Fruit fly (Drosophila melanogaster): ENCODE measurements around the gene Nufip.

Gene Nufip

dm6 chr3L:18789203-18790018 is 41.2 kb upstream of the Nufip start (continued):
- no peak for TF ChIP-seq Dip2 (GFP tag; IDR thresholded peaks at IDR 0.05)
- TF ChIP-seq dm (GFP tag; optimal IDR thresholded peaks at IDR 0.05) = no peak
- peak; percentile 82 for TF ChIP-seq cwo (GFP tag; optimal IDR thresholded peaks at IDR 0.05)
- peak; percentile 83 for TF ChIP-seq nau (GFP tag; optimal IDR thresholded peaks at IDR 0.05)
- peak; percentile 20 for TF ChIP-seq Fer2 (tag; optimal IDR thresholded peaks at IDR 0.05)
- TF ChIP-seq CTCF (GFP tag; optimal IDR thresholded peaks at IDR 0.05) = no peak
- TF ChIP-seq CG3065 (GFP tag; optimal IDR thresholded peaks at IDR 0.05) = no peak
- peak; percentile 65 for TF ChIP-seq CG17359 (tag; optimal IDR thresholded peaks at IDR 0.05)
- TF ChIP-seq Asciz (GFP tag; optimal IDR thresholded peaks at IDR 0.05) = peak; percentile 53
- TF ChIP-seq CG1832 (GFP tag; optimal IDR thresholded peaks at IDR 0.05) = peak; percentile 61
- peak; percentile 98 for TF ChIP-seq sd (tag; optimal IDR thresholded peaks at IDR 0.05)
- TF ChIP-seq Lpt (GFP tag; optimal IDR thresholded peaks at IDR 0.05) = no peak
- TF ChIP-seq CG8359 (GFP tag; optimal IDR thresholded peaks at IDR 0.05; ENCODE audit: borderline replicate concordance) = no peak
- peak; percentile 20; the same call in 1 of the 3 replicates for TF ChIP-seq sr (GFP tag; IDR thresholded peaks at IDR 0.05)
- TF ChIP-seq CG31388 (GFP tag; optimal IDR thresholded peaks at IDR 0.05) = no peak
- TF ChIP-seq Oaz (GFP tag; IDR thresholded peaks at IDR 0.05) = peak; percentile 33; the same call in 1 of the 2 replicates
- peak; percentile 14 for TF ChIP-seq CG10462 (GFP tag; optimal IDR thresholded peaks at IDR 0.05)
- peak; percentile 53 for TF ChIP-seq CG3838 (GFP tag; optimal IDR thresholded peaks at IDR 0.05)
- no peak for TF ChIP-seq CG30020 (tag; optimal IDR thresholded peaks at IDR 0.05)
- TF ChIP-seq trh (GFP tag; optimal IDR thresholded peaks at IDR 0.05) = no peak
- 0 out of 3 replicates have a peak, but pooled peaks have one; percentile 24 for TF ChIP-seq ken (GFP tag; IDR thresholded peaks at IDR 0.05)
- peak; percentile 70 for TF ChIP-seq CG1233 (GFP tag; optimal IDR thresholded peaks at IDR 0.05)
- TF ChIP-seq Fer3 (tag; optimal IDR thresholded peaks at IDR 0.05) = peak; percentile 67
- TF ChIP-seq Elba2 (GFP tag; optimal IDR thresholded peaks at IDR 0.05) = no peak
- no peak for TF ChIP-seq HmgD (GFP tag; optimal IDR thresholded peaks at IDR 0.05)
- no peak for TF ChIP-seq HLH4C (GFP tag; IDR thresholded peaks at IDR 0.05; ENCODE audit: partially characterized antibody)
- peak; percentile 76; the same call in 1 of the 2 replicates for TF ChIP-seq Awh (GFP tag; IDR thresholded peaks at IDR 0.05)
- peak; percentile 36 for TF ChIP-seq Bteb2 (GFP tag; optimal IDR thresholded peaks at IDR 0.05)
- TF ChIP-seq dan (GFP tag; IDR thresholded peaks at IDR 0.05) = no peak
- TF ChIP-seq nmo (GFP tag; optimal IDR thresholded peaks at IDR 0.05) = peak; percentile 4
- TF ChIP-seq CG2889 (GFP tag; IDR thresholded peaks at IDR 0.05) = no peak
- TF ChIP-seq CG18476 (GFP tag; optimal IDR thresholded peaks at IDR 0.05) = peak; percentile 34
- TF ChIP-seq CG10959 (GFP tag; IDR thresholded peaks at IDR 0.05) = no peak
- TF ChIP-seq CG4730 (GFP tag; IDR thresholded peaks at IDR 0.05) = no peak
- TF ChIP-seq unpg (GFP tag; optimal IDR thresholded peaks at IDR 0.05) = peak; percentile 24
- peak; percentile 27 for TF ChIP-seq CG4707 (GFP tag; optimal IDR thresholded peaks at IDR 0.05)
- no peak for TF ChIP-seq Sry-β (GFP tag; optimal IDR thresholded peaks at IDR 0.05)
- TF ChIP-seq CG10654 (GFP tag; optimal IDR thresholded peaks at IDR 0.05) = no peak
- TF ChIP-seq B-H2 (GFP tag; optimal IDR thresholded peaks at IDR 0.05) = peak; percentile 67
- TF ChIP-seq Hsf (GFP tag; optimal IDR thresholded peaks at IDR 0.05) = no peak
- TF ChIP-seq CG12659 (GFP tag; optimal IDR thresholded peaks at IDR 0.05) = peak; percentile 62
- TF ChIP-seq CG18619 (GFP tag; optimal IDR thresholded peaks at IDR 0.05) = peak; percentile 33
- no peak for TF ChIP-seq Kr (GFP tag; optimal IDR thresholded peaks at IDR 0.05)
- peak; percentile 31; the same call in 1 of the 2 replicates for TF ChIP-seq ranshi (GFP tag; IDR thresholded peaks at IDR 0.05)
- no peak for TF ChIP-seq MESR4 (GFP tag; optimal IDR thresholded peaks at IDR 0.05)
- peak; percentile 47 for TF ChIP-seq pho (GFP tag; optimal IDR thresholded peaks at IDR 0.05)
- TF ChIP-seq CG2129 (GFP tag; IDR thresholded peaks at IDR 0.05; ENCODE audit: partially characterized antibody) = no peak
- no peak for TF ChIP-seq kay (GFP tag; optimal IDR thresholded peaks at IDR 0.05)
- peak; percentile 82 for TF ChIP-seq kni (GFP tag; optimal IDR thresholded peaks at IDR 0.05)

Measured in whole organism, embryonic.